Fruit fly (Drosophila melanogaster) whole organism, embryonic: ENCODE data around the gene Tcs4.

Experiments
- Antp ChIP-seq: fragments of 200-800 bp; sonication (Bioruptor generic); optimal IDR thresholded peaks from 3 replicates; lab custom pipeline; 2016; ENCODE audit warnings: missing biosample characterization, missing genetic modification characterization
- Blimp-1 ChIP-seq: fragments of 200-800 bp; sonication (Bioruptor generic); optimal IDR thresholded peaks from 3 replicates; lab custom pipeline; 2018; ENCODE audit warnings: missing biosample characterization, missing genetic modification characterization, mild to moderate bottlenecking, moderate library complexity, missing genetic modification reagents
- CG10274 ChIP-seq: fragments of 200-800 bp; sonication (Bioruptor generic); optimal IDR thresholded peaks from 3 replicates; lab custom pipeline; 2017; ENCODE audit warnings: missing biosample characterization, mild to moderate bottlenecking, missing genetic modification characterization
- CG10321 ChIP-seq: fragments of 200-800 bp; sonication (Bioruptor generic); IDR thresholded peaks from 2 replicates; pipeline ENCODE4 v1.3.6; 2022; ENCODE audit warnings: missing biosample characterization, missing genetic modification characterization
- CG11723 ChIP-seq: fragments of 200-800 bp; sonication (Bioruptor generic); optimal IDR thresholded peaks from 2 replicates; lab custom pipeline; 2017; ENCODE audit warnings: missing biosample characterization, mild to moderate bottlenecking, missing genetic modification characterization
- CG12391 ChIP-seq: fragments of 200-800 bp; sonication (Bioruptor generic); optimal IDR thresholded peaks from 3 replicates; lab custom pipeline; 2018; ENCODE audit warnings: missing biosample characterization, mild to moderate bottlenecking, missing genetic modification characterization, moderate library complexity
- CG14710 ChIP-seq: fragments of 200-800 bp; sonication (Bioruptor generic); optimal IDR thresholded peaks from 3 replicates; lab custom pipeline; 2019; ENCODE audit warnings: missing biosample characterization, mild to moderate bottlenecking, missing genetic modification characterization, moderate library complexity
- CG15514 ChIP-seq: fragments of 200-800 bp; sonication (Bioruptor generic); optimal IDR thresholded peaks from 3 replicates; lab custom pipeline; 2017; ENCODE audit warnings: missing biosample characterization, missing genetic modification characterization, mild to moderate bottlenecking, moderate library complexity, missing genetic modification reagents
- CG17186 ChIP-seq: fragments of 200-800 bp; sonication (Bioruptor generic); optimal IDR thresholded peaks from 3 replicates; lab custom pipeline; 2017; ENCODE audit warnings: missing biosample characterization, missing genetic modification reagents, missing genetic modification characterization
- CG18011 ChIP-seq: fragments of 200-800 bp; sonication (Bioruptor generic); optimal IDR thresholded peaks from 2 replicates; lab custom pipeline; 2017; ENCODE audit warnings: missing biosample characterization, missing genetic modification characterization, mild to moderate bottlenecking, moderate library complexity, missing genotype
- CG18262 ChIP-seq: fragments of 200-800 bp; optimal IDR thresholded peaks from 3 replicates; lab custom pipeline; 2019; ENCODE audit warnings: missing biosample characterization, mild to moderate bottlenecking, missing genetic modification characterization, moderate library complexity
- CG2875 ChIP-seq: fragments of 200-800 bp; sonication (Bioruptor generic); optimal IDR thresholded peaks from 2 replicates; lab custom pipeline; 2017; ENCODE audit warnings: missing biosample characterization, mild to moderate bottlenecking, missing genetic modification characterization, missing genetic modification reagents
- CG4424 ChIP-seq: fragments of 200-800 bp; sonication (Bioruptor generic); optimal IDR thresholded peaks from 3 replicates; lab custom pipeline; 2016; ENCODE audit warnings: missing biosample characterization, missing genetic modification characterization
- CG7839 ChIP-seq: fragments of 200-800 bp; sonication (Bioruptor generic); optimal IDR thresholded peaks from 3 replicates; lab custom pipeline; 2018; ENCODE audit warnings: missing biosample characterization, mild to moderate bottlenecking, missing genetic modification characterization, moderate library complexity
- CG8478 ChIP-seq: fragments of >200 bp; optimal IDR thresholded peaks from 2 replicates; lab custom pipeline; 2018
- D19B ChIP-seq: fragments of 200-800 bp; sonication (Bioruptor generic); optimal IDR thresholded peaks from 2 replicates; lab custom pipeline; 2017; ENCODE audit warnings: missing biosample characterization, mild to moderate bottlenecking, missing genetic modification characterization
- Dbx ChIP-seq: fragments of 200-800 bp; sonication (Bioruptor generic); IDR thresholded peaks from 3 replicates; pipeline ENCODE4 v1.3.6; 2022; ENCODE audit warnings: missing biosample characterization, missing genetic modification characterization
- Eip74EF ChIP-seq, 2 experiments: fragments of 200-800 bp in 1 of 2; fragments of >200 bp in 1 of 2; sonication (Bioruptor generic) in 1 of 2; optimal IDR thresholded peaks; 2 replicates each; lab custom pipeline; 2017 to 2019; ENCODE audit warnings: missing biosample characterization in 2 of 2, missing genetic modification characterization in 2 of 2, mild to moderate bottlenecking in 1 of 2, moderate library complexity in 1 of 2
- GATAe ChIP-seq: fragments of 200-800 bp; sonication (Bioruptor generic); conservative IDR thresholded peaks from 2 replicates; pipeline ENCODE4 v1.3.6; 2022; ENCODE audit warnings: missing biosample characterization, missing genetic modification characterization
- HLH3B ChIP-seq: fragments of 200-800 bp; sonication (Bioruptor generic); IDR thresholded peaks from 2 replicates; pipeline ENCODE4 v1.3.6; 2022; ENCODE audit warnings: missing biosample characterization, missing genetic modification characterization
- Max ChIP-seq: fragments of 200-800 bp; sonication (Bioruptor generic); optimal IDR thresholded peaks from 2 replicates; lab custom pipeline; 2016; ENCODE audit warnings: missing biosample characterization, mild to moderate bottlenecking, missing genetic modification characterization
- Ptx1 ChIP-seq: fragments of 200-800 bp; sonication (Bioruptor generic); IDR thresholded peaks from 2 replicates; pipeline ENCODE4 v1.3.6; 2022; ENCODE audit warnings: missing biosample characterization, missing genetic modification characterization
- Side ChIP-seq: fragments of 200-800 bp; sonication (Bioruptor generic); optimal IDR thresholded peaks from 2 replicates; lab custom pipeline; 2016; ENCODE audit warnings: missing biosample characterization, missing genetic modification characterization
- Sry-β ChIP-seq: fragments of 200-800 bp; sonication (Bioruptor generic); optimal IDR thresholded peaks from 2 replicates; lab custom pipeline; 2018; ENCODE audit warnings: missing biosample characterization, mild to moderate bottlenecking, missing genetic modification characterization, moderate library complexity
- al ChIP-seq: fragments of 200-800 bp; sonication (Bioruptor generic); IDR thresholded peaks from 2 replicates; pipeline ENCODE4 v1.3.6; 2022; ENCODE audit warnings: missing biosample characterization, missing genetic modification characterization
- amos ChIP-seq: fragments of 200-800 bp; sonication (Bioruptor generic); IDR thresholded peaks from 2 replicates; pipeline ENCODE4 v1.3.6; 2022; ENCODE audit warnings: missing biosample characterization, missing genetic modification characterization; ENCODE audit not compliant: partially characterized antibody
- ap ChIP-seq: fragments of 200-800 bp; sonication (Bioruptor generic); IDR thresholded peaks from 2 replicates; pipeline ENCODE4 v1.3.6; 2022; ENCODE audit warnings: missing biosample characterization, missing genetic modification characterization
- ara ChIP-seq: fragments of 200-800 bp; sonication (Bioruptor generic); IDR thresholded peaks from 2 replicates; pipeline ENCODE4 v1.3.6; 2022; ENCODE audit warnings: missing biosample characterization, missing genetic modification characterization
- bbx ChIP-seq: fragments of 200-800 bp; sonication (Bioruptor generic); IDR thresholded peaks from 2 replicates; pipeline ENCODE4 v1.3.6; 2022; ENCODE audit warnings: missing biosample characterization, missing genetic modification characterization; ENCODE audit not compliant: partially characterized antibody
- cad ChIP-seq: fragments of >200 bp; optimal IDR thresholded peaks from 2 replicates; lab custom pipeline; 2017; ENCODE audit warnings: missing biosample characterization, missing genetic modification characterization
- cato ChIP-seq: fragments of 200-800 bp; sonication (Bioruptor generic); optimal IDR thresholded peaks from 2 replicates; lab custom pipeline; 2016; ENCODE audit warnings: missing biosample characterization, missing genetic modification characterization, borderline replicate concordance
- danr ChIP-seq: fragments of 200-800 bp; sonication (Bioruptor generic); IDR thresholded peaks from 2 replicates; pipeline ENCODE4 v1.3.6; 2022; ENCODE audit warnings: missing biosample characterization, missing genetic modification characterization
- emc ChIP-seq: fragments of 200-800 bp; sonication (Bioruptor generic); optimal IDR thresholded peaks from 2 replicates; lab custom pipeline; 2016; ENCODE audit warnings: missing biosample characterization, missing genetic modification characterization
- grau ChIP-seq: fragments of 200-800 bp; optimal IDR thresholded peaks from 3 replicates; lab custom pipeline; 2019; ENCODE audit warnings: missing biosample characterization, mild to moderate bottlenecking, missing genetic modification characterization, moderate library complexity
- ind ChIP-seq: fragments of 200-800 bp; sonication (Bioruptor generic); optimal IDR thresholded peaks from 3 replicates; lab custom pipeline; 2016; ENCODE audit warnings: missing biosample characterization, missing genetic modification characterization
- lilli ChIP-seq: fragments of 200-800 bp; sonication (Bioruptor generic); optimal IDR thresholded peaks from 3 replicates; lab custom pipeline; 2016; ENCODE audit warnings: missing biosample characterization, missing genetic modification characterization
- mam ChIP-seq: fragments of 200-800 bp; sonication (Bioruptor generic); optimal IDR thresholded peaks from 3 replicates; lab custom pipeline; 2016; ENCODE audit warnings: missing biosample characterization, missing genetic modification characterization
- nau ChIP-seq: fragments of 200-800 bp; sonication (Bioruptor generic); optimal IDR thresholded peaks from 3 replicates; lab custom pipeline; 2017; ENCODE audit warnings: missing biosample characterization, mild to moderate bottlenecking, missing genetic modification characterization, missing genetic modification reagents
- peb ChIP-seq: fragments of 200-800 bp; sonication (Bioruptor generic); IDR thresholded peaks from 2 replicates; pipeline ENCODE4 v1.3.6; 2022; ENCODE audit warnings: missing biosample characterization, missing genetic modification characterization
- phol ChIP-seq: fragments of 200-800 bp; sonication (Bioruptor generic); optimal IDR thresholded peaks from 3 replicates; lab custom pipeline; 2018; ENCODE audit warnings: missing biosample characterization, mild to moderate bottlenecking, missing genetic modification characterization, moderate library complexity
- prd ChIP-seq, 3 experiments: fragments of >200 bp in 2 of 3; fragments of 200-800 bp in 1 of 3; sonication (Bioruptor generic) in 1 of 3; optimal IDR thresholded peaks in 2 of 3; IDR thresholded peaks in 1 of 3; 2 replicates in 2 of 3; 3 replicates in 1 of 3; pipeline versions ENCODE4 v1.3.6 to Lab custom; 2017 to 2022; ENCODE audit warnings: missing biosample characterization in 1 of 3, missing genetic modification characterization in 1 of 3
- sc ChIP-seq, 3 experiments: fragments of >200 bp in 2 of 3; fragments of 200-800 bp in 1 of 3; sonication (Bioruptor generic) in 1 of 3; optimal IDR thresholded peaks; 2 replicates in 2 of 3; 3 replicates in 1 of 3; lab custom pipeline; 2017; ENCODE audit warnings: mild to moderate bottlenecking in 1 of 3, missing biosample characterization in 1 of 3, missing genetic modification characterization in 1 of 3, missing genetic modification reagents in 1 of 3
- slou ChIP-seq: fragments of 200-800 bp; sonication (Bioruptor generic); optimal IDR thresholded peaks from 3 replicates; lab custom pipeline; 2016; ENCODE audit warnings: missing biosample characterization, missing genetic modification characterization
- slp2 ChIP-seq: fragments of 200-800 bp; sonication (Bioruptor generic); optimal IDR thresholded peaks from 2 replicates; lab custom pipeline; 2016; ENCODE audit warnings: missing biosample characterization, missing genetic modification characterization
- sna ChIP-seq: fragments of 200-800 bp; sonication (Bioruptor generic); IDR thresholded peaks from 2 replicates; pipeline ENCODE4 v1.3.6; 2022; ENCODE audit warnings: missing biosample characterization, missing genetic modification characterization; ENCODE audit not compliant: partially characterized antibody
- sob ChIP-seq: fragments of 200-800 bp; sonication (Bioruptor generic); IDR thresholded peaks from 2 replicates; pipeline ENCODE4 v1.3.6; 2022; ENCODE audit warnings: missing biosample characterization, missing genetic modification characterization
- stc ChIP-seq: fragments of 200-800 bp; sonication (Bioruptor generic); IDR thresholded peaks from 2 replicates; pipeline ENCODE4 v1.3.6; 2022; ENCODE audit warnings: missing biosample characterization, missing genetic modification characterization
- wdn ChIP-seq: fragments of 200-800 bp; sonication (Bioruptor generic); IDR thresholded peaks from 2 replicates; pipeline ENCODE4 v1.3.6; 2022; ENCODE audit warnings: missing biosample characterization, missing genetic modification characterization

Tcs4 gene

DNA sequence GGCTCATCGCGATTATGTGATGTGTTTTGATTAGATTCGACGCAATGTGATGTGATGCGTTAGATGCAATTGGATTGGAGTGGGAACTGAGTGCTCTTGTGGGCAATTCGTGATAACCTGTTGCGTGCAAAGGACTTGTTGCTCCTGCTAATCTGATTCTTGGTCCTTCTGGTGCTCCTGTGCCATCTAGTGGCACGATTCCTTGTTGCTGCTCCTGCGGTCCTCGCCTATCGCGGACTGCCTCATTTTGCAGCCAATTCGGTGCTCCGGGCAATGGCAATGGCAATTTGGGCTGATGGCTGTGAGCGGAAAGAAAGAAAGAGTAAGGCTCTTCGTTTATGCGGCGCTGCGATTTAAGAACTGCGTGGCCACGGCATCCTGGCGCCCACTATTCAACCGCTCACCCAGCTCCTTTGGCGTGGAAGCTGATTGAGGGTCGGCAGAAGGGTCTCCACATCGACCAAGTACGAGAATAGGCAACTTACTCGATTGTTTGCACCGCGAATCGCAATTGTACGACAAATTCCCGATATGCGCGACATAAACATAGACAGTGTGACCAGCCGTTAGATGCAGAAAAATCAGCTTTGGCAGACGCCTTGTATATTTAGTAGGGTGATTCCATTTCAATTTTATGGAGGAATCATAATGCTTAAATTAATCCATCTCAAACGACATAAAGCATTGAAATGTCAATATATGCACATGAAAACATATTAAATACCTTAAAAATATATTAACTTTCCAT, 8.4 kb downstream of the Tcs4 start, which contains the start of gene Mer (continued):
- peak; percentile 81 for TF ChIP-seq phol (tag; lab: Kevin White, UChicago)
- peak; percentile 55; the same call in 1 of the 2 replicates for TF ChIP-seq peb (GFP tag; lab: Robert Waterston, UW)
- peak; percentile 79 for TF ChIP-seq CG4424 (GFP tag; lab: Kevin White, UChicago)
- TF ChIP-seq CG15514 (GFP tag; lab: Kevin White, UChicago) = peak; percentile 83
- TF ChIP-seq lilli (GFP tag; lab: Kevin White, UChicago) = peak; percentile 91
- TF ChIP-seq Antp = peak; percentile 92
- peak; percentile 78 for TF ChIP-seq ara
- TF ChIP-seq sna (GFP tag; lab: Robert Waterston, UW) = no peak
- peak; percentile 62 for TF ChIP-seq CG14710 (tag; lab: Kevin White, UChicago)
- no peak for TF ChIP-seq bbx (GFP tag; lab: Robert Waterston, UW)
- peak; percentile 64 for TF ChIP-seq CG18011 (GFP tag; lab: Kevin White, UChicago)
- TF ChIP-seq Max = peak; percentile 69
- no peak for TF ChIP-seq Eip74EF (GFP tag; optimal IDR thresholded peaks at IDR 0.05; lab: Kevin White, UChicago)
- peak; percentile 90 for TF ChIP-seq Side (GFP tag; lab: Kevin White, UChicago)
- peak; percentile 82 for TF ChIP-seq CG12391 (tag; lab: Kevin White, UChicago)
- peak; percentile 85 for TF ChIP-seq CG7839 (tag; lab: Kevin White, UChicago)
- no peak for TF ChIP-seq cad (GFP tag; lab: Kevin White, UChicago)
- TF ChIP-seq al (GFP tag; lab: Robert Waterston, UW) = peak; percentile 81
- no peak for TF ChIP-seq prd (optimal IDR thresholded peaks at IDR 0.05; lab: Kevin White, UChicago)
- peak; percentile 86 for TF ChIP-seq prd (GFP tag; IDR thresholded peaks at IDR 0.05; lab: Robert Waterston, UW)
- peak; percentile 69 for TF ChIP-seq slp2 (GFP tag; lab: Kevin White, UChicago)
- TF ChIP-seq CG8478 (lab: Kevin White, UChicago) = no peak
- peak; percentile 46 for TF ChIP-seq CG17186 (GFP tag; lab: Kevin White, UChicago)
- TF ChIP-seq D19B (GFP tag; lab: Kevin White, UChicago) = peak; percentile 77
- no peak for TF ChIP-seq nau
- TF ChIP-seq cato (GFP tag; lab: Kevin White, UChicago) = peak; percentile 29
- TF ChIP-seq sc (optimal IDR thresholded peaks at IDR 0.05; lab: Kevin White, UChicago) = no peak
- no peak for TF ChIP-seq sc (GFP tag; optimal IDR thresholded peaks at IDR 0.05; lab: Kevin White, UChicago)
- TF ChIP-seq grau (tag; lab: Kevin White, UChicago) = peak; percentile 85
- TF ChIP-seq danr (GFP tag; lab: Robert Waterston, UW) = no peak
- peak; percentile 63 for TF ChIP-seq CG2875 (GFP tag; lab: Kevin White, UChicago)
- TF ChIP-seq Ptx1 (GFP tag; lab: Robert Waterston, UW) = peak; percentile 81
- TF ChIP-seq CG10274 = peak; percentile 54
- peak; percentile 86 for TF ChIP-seq sob
- TF ChIP-seq amos (GFP tag; lab: Robert Waterston, UW) = no peak
- TF ChIP-seq Blimp-1 (GFP tag; lab: Kevin White, UChicago) = peak; percentile 75
- peak; percentile 61 for TF ChIP-seq CG11723
- peak; percentile 30; the same call in 1 of the 2 replicates for TF ChIP-seq CG10321 (GFP tag; lab: Robert Waterston, UW)
- TF ChIP-seq emc (GFP tag; lab: Kevin White, UChicago) = peak; percentile 59
- TF ChIP-seq ind (GFP tag; lab: Kevin White, UChicago) = peak; percentile 84
- peak; percentile 89 for TF ChIP-seq mam (GFP tag; lab: Kevin White, UChicago)
- TF ChIP-seq ap = peak; percentile 35; the same call in 1 of the 2 replicates
- peak; percentile 59 for TF ChIP-seq slou
- peak; percentile 55; the same call in 1 of the 2 replicates for TF ChIP-seq wdn (GFP tag; lab: Robert Waterston, UW)
- no peak for TF ChIP-seq GATAe (GFP tag; lab: Robert Waterston, UW)
- peak; percentile 84 for TF ChIP-seq CG18262 (tag; lab: Kevin White, UChicago)
- TF ChIP-seq HLH3B = peak; percentile 83
- TF ChIP-seq Dbx (GFP tag; lab: Robert Waterston, UW) = peak; percentile 80; the same call in 2 of the 3 replicates
- peak; percentile 83 for TF ChIP-seq stc (GFP tag; lab: Robert Waterston, UW)
- peak; percentile 14 for TF ChIP-seq Sry-β (GFP tag; lab: Kevin White, UChicago)
